Worm (Caenorhabditis elegans) whole organism, L3 larva: ENCODE results near the gene T28A11.13.

Source experiments
- ZK546.5 ChIP-seq: sonication (generic microtip); optimal IDR thresholded peaks from 2 replicates; lab custom pipeline; 2017; ENCODE audit warnings: missing biosample characterization, missing genetic modification characterization
- ama-1 ChIP-seq: fragments of 150-350 bp; optimal IDR thresholded peaks from 2 replicates; lab custom pipeline; 2018
- nfya-1 ChIP-seq: sonication (generic microtip); optimal IDR thresholded peaks from 2 replicates; lab custom pipeline; 2017; ENCODE audit warnings: missing genetic modification characterization, mild to moderate bottlenecking, missing compliant biosample characterization, antibody characterized with exemption, moderate library complexity; ENCODE audit not compliant: insufficient read depth
- nhr-237 ChIP-seq: fragments of 150-350 bp; optimal IDR thresholded peaks from 2 replicates; lab custom pipeline; 2014; ENCODE audit warnings: missing biosample characterization, missing genetic modification characterization
- nhr-25 ChIP-seq: sonication (generic microtip); optimal IDR thresholded peaks from 2 replicates; lab custom pipeline; 2017; ENCODE audit warnings: missing biosample characterization, missing genetic modification characterization
- skn-1 ChIP-seq: fragments of 150-350 bp; optimal IDR thresholded peaks from 2 replicates; lab custom pipeline; 2014; ENCODE audit warnings: missing biosample characterization, missing genetic modification characterization
- snpc-4 ChIP-seq: fragments of 150-350 bp; optimal IDR thresholded peaks from 2 replicates; lab custom pipeline; 2014; ENCODE audit warnings: missing biosample characterization, missing genetic modification characterization
- tbx-2 ChIP-seq: sonication (generic microtip); optimal IDR thresholded peaks from 2 replicates; lab custom pipeline; 2016; ENCODE audit warnings: mild to moderate bottlenecking, missing genetic modification characterization, missing compliant biosample characterization
- unc-39 ChIP-seq: sonication (generic microtip); optimal IDR thresholded peaks from 4 replicates; lab custom pipeline; 2017; ENCODE audit warnings: missing biosample characterization, missing genetic modification characterization
- zag-1 ChIP-seq: fragments of 150-350 bp; optimal IDR thresholded peaks from 2 replicates; lab custom pipeline; 2014; ENCODE audit warnings: missing biosample characterization, missing genetic modification characterization

- TF ChIP-seq snpc-4 (tag; lab: Kevin White, UChicago) (no peak), nhr-237 (tag; lab: Kevin White, UChicago) (no peak), skn-1 (tag; lab: Kevin White, UChicago) (no peak), tbx-2 (tag; lab: Kevin White, UChicago) (no peak), nhr-25 (tag; lab: Kevin White, UChicago) (no peak), ZK546.5 (no peak), nfya-1 (tag; lab: Kevin White, UChicago) (no peak), zag-1 (tag; lab: Kevin White, UChicago) (no peak), ama-1 (no peak), unc-39 (tag; lab: Kevin White, UChicago) (no peak)
These were observed 2.5 kb downstream of the T28A11.13 start, which contains the start of gene srj-8 for ce11 chrV:3247515-3247914.
